Worm (Caenorhabditis elegans) whole organism, young adult: ENCODE data around the gene K08H2.3.

Experiments used
- B0019.2 ChIP-seq: fragments of 200-800 bp; sonication (Bioruptor generic); conservative IDR thresholded peaks from 2 replicates; pipeline ENCODE4 v1.3.6; 2022; ENCODE audit warnings: missing genetic modification reagents, missing genetic modification characterization, missing compliant biosample characterization
- B0035.1 ChIP-seq: sonication (generic microtip); optimal IDR thresholded peaks from 2 replicates; lab custom pipeline; 2016; ENCODE audit warnings: missing genetic modification characterization, mild to moderate bottlenecking, missing compliant biosample characterization, missing genotype, missing genetic modification reagents
- F22D6.2 ChIP-seq: sonication (generic microtip); optimal IDR thresholded peaks from 2 replicates; lab custom pipeline; 2016; ENCODE audit warnings: mild to moderate bottlenecking, missing genetic modification characterization, missing compliant biosample characterization
- F23B12.7 ChIP-seq: sonication (generic microtip); optimal IDR thresholded peaks from 2 replicates; lab custom pipeline; 2017; ENCODE audit warnings: missing genetic modification characterization, mild to moderate bottlenecking, missing compliant biosample characterization, antibody characterized with exemption, moderate library complexity; ENCODE audit not compliant: insufficient read depth
- F49E8.2 ChIP-seq: sonication (generic microtip); optimal IDR thresholded peaks from 3 replicates; lab custom pipeline; 2017; ENCODE audit warnings: missing genetic modification characterization, mild to moderate bottlenecking, missing compliant biosample characterization, antibody characterized with exemption, moderate library complexity; ENCODE audit not compliant: insufficient read depth
- F52B5.7 ChIP-seq: sonication (generic microtip); optimal IDR thresholded peaks from 2 replicates; lab custom pipeline; 2016; ENCODE audit warnings: mild to moderate bottlenecking, missing genetic modification characterization, missing compliant biosample characterization
- F55B11.4 ChIP-seq: sonication (generic microtip); optimal IDR thresholded peaks from 2 replicates; lab custom pipeline; 2016; ENCODE audit warnings: missing compliant biosample characterization, missing genetic modification characterization, borderline replicate concordance; ENCODE audit not compliant: insufficient read depth
- F57C9.4 ChIP-seq: sonication (generic microtip); optimal IDR thresholded peaks from 2 replicates; lab custom pipeline; 2017; ENCODE audit warnings: mild to moderate bottlenecking, missing genetic modification characterization, missing compliant biosample characterization
- K12H6.12 ChIP-seq: fragments of 200-800 bp; sonication (Bioruptor generic); optimal IDR thresholded peaks from 2 replicates; lab custom pipeline; 2018; ENCODE audit warnings: mild to moderate bottlenecking, missing genetic modification characterization, missing compliant biosample characterization
- Y56A3A.18 ChIP-seq: fragments of 200-800 bp; sonication (Bioruptor generic); IDR thresholded peaks from 2 replicates; pipeline ENCODE4 v1.3.6; 2022; ENCODE audit warnings: missing genetic modification reagents, missing genetic modification characterization, missing compliant biosample characterization
- aptf-2 ChIP-seq: fragments of 200-800 bp; sonication (Bioruptor generic); conservative IDR thresholded peaks from 2 replicates; pipeline ENCODE4 v1.3.6; 2022; ENCODE audit warnings: missing genetic modification reagents, missing genetic modification characterization, missing compliant biosample characterization
- attf-5 ChIP-seq: fragments of 200-800 bp; sonication (Bioruptor generic); optimal IDR thresholded peaks from 2 replicates; lab custom pipeline; 2018; ENCODE audit warnings: mild to moderate bottlenecking, missing genetic modification characterization, missing compliant biosample characterization
- attf-6 ChIP-seq: fragments of 200-800 bp; sonication (Bioruptor generic); IDR thresholded peaks from 2 replicates; pipeline ENCODE4 v1.3.6; 2022; ENCODE audit warnings: missing genetic modification reagents, missing genetic modification characterization, missing compliant biosample characterization
- bed-2 ChIP-seq: fragments of 200-800 bp; sonication (Bioruptor generic); IDR thresholded peaks from 2 replicates; pipeline ENCODE4 v1.3.6; 2022; ENCODE audit warnings: missing genetic modification reagents, missing genetic modification characterization, missing compliant biosample characterization
- ceh-100 ChIP-seq: fragments of 200-800 bp; sonication (Bioruptor generic); IDR thresholded peaks from 2 replicates; pipeline ENCODE4 v1.3.6; 2022; ENCODE audit warnings: missing genetic modification reagents, missing genetic modification characterization, missing compliant biosample characterization
- ceh-40 ChIP-seq: fragments of 200-800 bp; sonication (Bioruptor generic); IDR thresholded peaks from 2 replicates; pipeline ENCODE4 v1.3.6; 2022; ENCODE audit warnings: missing genetic modification characterization, missing compliant biosample characterization
- ceh-79 ChIP-seq: sonication (generic microtip); optimal IDR thresholded peaks from 2 replicates; lab custom pipeline; 2017; ENCODE audit warnings: mild to moderate bottlenecking, missing genetic modification characterization, missing compliant biosample characterization
- ceh-91 ChIP-seq: fragments of 200-800 bp; sonication (Bioruptor generic); IDR thresholded peaks from 2 replicates; pipeline ENCODE4 v1.3.6; 2022; ENCODE audit warnings: missing genetic modification reagents, missing genetic modification characterization, missing compliant biosample characterization
- dox-1 ChIP-seq: fragments of 200-800 bp; sonication (Bioruptor generic); IDR thresholded peaks from 2 replicates; pipeline ENCODE4 v1.3.6; 2022; ENCODE audit warnings: missing genetic modification reagents, missing genetic modification characterization, missing compliant biosample characterization
- egrh-3 ChIP-seq: fragments of 200-800 bp; sonication (Bioruptor generic); IDR thresholded peaks from 2 replicates; pipeline ENCODE4 v1.3.6; 2022; ENCODE audit warnings: missing genetic modification reagents, missing genetic modification characterization, missing compliant biosample characterization
- ets-4 ChIP-seq: fragments of 200-800 bp; sonication (Bioruptor generic); optimal IDR thresholded peaks from 2 replicates; lab custom pipeline; 2018; ENCODE audit warnings: mild to moderate bottlenecking, missing genetic modification characterization, missing compliant biosample characterization
- lir-1 ChIP-seq: fragments of 200-800 bp; sonication (Bioruptor generic); conservative IDR thresholded peaks from 2 replicates; pipeline ENCODE4 v1.3.6; 2022; ENCODE audit warnings: missing genetic modification reagents, missing genetic modification characterization, missing compliant biosample characterization
- lsy-27 ChIP-seq: sonication (generic microtip); optimal IDR thresholded peaks from 2 replicates; lab custom pipeline; 2017; ENCODE audit warnings: missing genetic modification characterization, mild to moderate bottlenecking, missing compliant biosample characterization, antibody characterized with exemption, missing genotype, borderline replicate concordance; ENCODE audit not compliant: insufficient read depth
- madf-10 ChIP-seq: sonication (generic microtip); optimal IDR thresholded peaks from 2 replicates; lab custom pipeline; 2016; ENCODE audit warnings: mild to moderate bottlenecking, missing genetic modification characterization, missing compliant biosample characterization
- mcd-1 ChIP-seq: fragments of 200-800 bp; sonication (Bioruptor generic); IDR thresholded peaks from 2 replicates; pipeline ENCODE4 v1.3.6; 2022; ENCODE audit warnings: missing genetic modification reagents, missing genetic modification characterization, missing compliant biosample characterization
- nhr-120 ChIP-seq: fragments of 200-800 bp; sonication (Bioruptor generic); IDR thresholded peaks from 2 replicates; pipeline ENCODE4 v1.3.6; 2022; ENCODE audit warnings: missing genetic modification characterization, missing compliant biosample characterization
- nhr-27 ChIP-seq: fragments of 200-800 bp; sonication (Bioruptor generic); optimal IDR thresholded peaks from 2 replicates; lab custom pipeline; 2018; ENCODE audit warnings: mild to moderate bottlenecking, missing genetic modification characterization, moderate library complexity, missing compliant biosample characterization
- nhr-80 ChIP-seq: sonication (generic microtip); optimal IDR thresholded peaks from 2 replicates; lab custom pipeline; 2016; ENCODE audit warnings: missing genetic modification characterization, missing compliant biosample characterization
- rcor-1 ChIP-seq: fragments of 200-800 bp; sonication (Bioruptor generic); IDR thresholded peaks from 2 replicates; pipeline ENCODE4 v1.3.6; 2022; ENCODE audit warnings: missing genetic modification reagents, missing genetic modification characterization, missing compliant biosample characterization
- rec-8 ChIP-seq, 2 experiments: sonication (generic microtip); optimal IDR thresholded peaks; 2 replicates each; lab custom pipeline; 2016; ENCODE audit warnings: mild to moderate bottlenecking in 2 of 2, missing genetic modification characterization in 2 of 2, missing genetic modification reagents in 2 of 2, missing genotype in 2 of 2, missing biosample characterization in 1 of 2, missing compliant biosample characterization in 1 of 2, moderate library complexity in 1 of 2
- sdz-38 ChIP-seq: sonication (generic microtip); optimal IDR thresholded peaks from 2 replicates; lab custom pipeline; 2016; ENCODE audit warnings: missing genotype, missing genetic modification characterization, missing compliant biosample characterization
- snpc-4 ChIP-seq, 5 experiments: fragments of 150-350 bp in 1 of 5; sonication (generic microtip) in 4 of 5; optimal IDR thresholded peaks; 2 replicates each; lab custom pipeline; 2014 to 2018; ENCODE audit warnings: missing genetic modification characterization in 5 of 5, missing biosample characterization in 3 of 5, antibody characterized with exemption in 2 of 5, mild to moderate bottlenecking in 2 of 5, missing compliant biosample characterization in 2 of 5, missing genotype in 2 of 5, moderate library complexity in 2 of 5, missing genetic modification reagents in 1 of 5
- tbp1 ChIP-seq: fragments of 200-800 bp; sonication (Bioruptor generic); optimal IDR thresholded peaks from 2 replicates; lab custom pipeline; 2018; ENCODE audit warnings: mild to moderate bottlenecking, missing genetic modification characterization, missing compliant biosample characterization
- unc-130 ChIP-seq: sonication (generic microtip); optimal IDR thresholded peaks from 2 replicates; lab custom pipeline; 2016; ENCODE audit warnings: missing genetic modification reagents, missing genetic modification characterization, missing compliant biosample characterization
- xnd-1 ChIP-seq: sonication (generic microtip); optimal IDR thresholded peaks from 2 replicates; lab custom pipeline; 2016; ENCODE audit warnings: missing genotype, missing genetic modification reagents, missing genetic modification characterization, missing compliant biosample characterization
- ztf-28 ChIP-seq: fragments of 200-800 bp; sonication (Bioruptor generic); IDR thresholded peaks from 2 replicates; pipeline ENCODE4 v1.3.6; 2022; ENCODE audit warnings: missing genetic modification reagents, missing genetic modification characterization, missing compliant biosample characterization

The K08H2.3 gene

DNA sequence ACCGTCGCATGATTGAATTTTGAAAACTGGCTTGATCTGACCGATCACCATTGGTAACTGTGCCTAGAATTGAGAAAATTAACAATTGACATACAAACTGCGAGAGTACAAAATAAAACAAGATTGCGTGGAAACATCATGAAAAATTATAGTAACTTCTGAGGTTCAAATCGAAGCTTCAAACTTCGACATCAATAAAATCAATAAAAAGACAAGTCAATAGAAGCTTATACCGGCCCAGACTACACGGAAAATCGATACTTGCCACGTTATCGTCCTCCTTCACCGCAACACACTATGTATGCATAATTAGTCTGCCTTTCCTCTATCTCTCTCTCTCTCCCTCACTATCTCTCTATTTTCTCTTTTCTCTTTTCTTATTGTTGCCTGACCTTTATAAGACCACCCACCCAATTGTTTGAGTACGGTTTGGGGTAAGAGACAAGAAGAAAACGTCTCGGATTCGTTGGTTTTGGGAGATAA is 10.5 kb upstream of the K08H2.3 start, which contains the start of gene skr-21:
Gene skr-21 (minus strand): TSS at position 51 of the 483 bp plus-strand sequence.
- no peak for TF ChIP-seq mcd-1
- no peak for TF ChIP-seq sdz-38 (tag; lab: Kevin White, UChicago)
- no peak for TF ChIP-seq B0019.2 (GFP tag; lab: Robert Waterston, UW)
- no peak for TF ChIP-seq dox-1
- no peak for TF ChIP-seq ceh-100 (GFP tag; lab: Robert Waterston, UW)
- no peak for TF ChIP-seq attf-6 (GFP tag; lab: Robert Waterston, UW)
- TF ChIP-seq nhr-80 (tag; lab: Kevin White, UChicago) = no peak
- no peak for TF ChIP-seq attf-5 (GFP tag; lab: Kevin White, UChicago)
- no peak for TF ChIP-seq nhr-120 (GFP tag; lab: Robert Waterston, UW)
- no peak for TF ChIP-seq nhr-27 (tag; lab: Kevin White, UChicago)
- no peak for TF ChIP-seq F55B11.4 (tag; lab: Kevin White, UChicago)
- no peak for TF ChIP-seq F23B12.7
- no peak for TF ChIP-seq ets-4 (GFP tag; lab: Kevin White, UChicago)
- no peak for TF ChIP-seq F49E8.2 (tag; lab: Kevin White, UChicago)
- no peak for TF ChIP-seq bed-2 (GFP tag; lab: Robert Waterston, UW)
- no peak for TF ChIP-seq K12H6.12 (tag; lab: Kevin White, UChicago)
- TF ChIP-seq ceh-40 (GFP tag; lab: Robert Waterston, UW) = no peak
- TF ChIP-seq xnd-1 (tag; lab: Kevin White, UChicago) = no peak

DNA sequence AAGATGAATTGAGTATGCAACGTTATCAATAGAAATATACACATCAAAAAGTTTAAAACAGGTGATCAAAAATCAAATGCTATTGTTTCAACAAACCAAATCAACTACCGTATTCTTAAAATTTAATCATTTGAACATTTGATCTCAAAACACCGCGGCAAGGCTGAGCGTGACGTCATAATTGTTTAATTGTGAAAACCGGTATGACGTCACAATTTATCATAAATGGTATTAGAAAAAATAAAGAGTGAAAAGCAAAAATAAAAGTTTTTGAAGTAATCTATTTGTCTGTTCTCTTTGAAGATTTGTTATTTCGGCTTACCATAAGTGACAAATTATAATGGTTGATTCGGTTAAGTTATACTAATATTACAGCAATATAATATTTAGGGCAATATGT is 9.4 kb upstream of the K08H2.3 start:
- TF ChIP-seq rec-8 (tag; optimal IDR thresholded peaks at IDR 0.05; lab: Kevin White, UChicago) (no peak), egrh-3 (GFP tag; lab: Robert Waterston, UW) (no peak), tbp1 (GFP tag; lab: Kevin White, UChicago) (no peak), lsy-27 (no peak)
- TF ChIP-seq, all 124 proteins: peak for 0

DNA sequence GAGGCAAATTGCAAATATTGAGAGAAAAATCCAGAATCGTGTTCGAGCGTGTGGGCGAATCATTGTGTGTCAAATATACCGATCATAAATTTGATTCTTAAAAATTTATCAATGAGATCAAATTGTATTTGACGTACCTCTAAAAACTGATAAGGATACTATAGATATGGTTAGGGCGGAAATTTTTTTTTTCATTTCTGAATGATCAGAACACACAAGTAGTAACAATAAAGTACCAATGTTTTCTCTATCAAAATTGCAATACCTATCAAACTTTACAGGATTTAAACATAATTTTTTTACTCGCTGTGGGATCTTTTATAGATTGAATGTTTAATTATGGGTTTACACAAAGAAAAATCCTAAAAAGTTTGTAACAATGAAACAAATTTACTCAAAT is 4.9 kb upstream of the K08H2.3 start, which contains the start of gene bgnt-1.5:
Gene bgnt-1.5 (minus strand): TSS at position 101 of the 400 bp plus-strand sequence.
- no peak for TF ChIP-seq madf-10

DNA sequence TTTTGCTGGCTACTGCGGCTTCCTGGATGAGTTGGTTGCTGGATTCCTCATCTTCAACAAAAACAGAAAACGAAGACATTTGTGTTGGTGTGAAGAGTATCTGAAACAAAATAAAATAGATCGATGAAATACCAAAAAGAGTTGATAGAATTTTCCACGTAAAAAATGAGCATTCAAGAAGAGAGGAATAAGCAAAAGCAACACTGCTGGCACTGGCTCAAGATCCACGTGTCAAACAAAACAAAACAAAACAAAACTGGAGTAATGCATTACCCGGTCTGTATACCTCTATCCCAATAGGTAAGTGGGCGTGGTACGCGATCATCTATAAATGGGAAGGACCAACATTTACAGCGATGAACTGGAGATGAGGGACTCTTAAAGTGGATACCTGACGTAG is 2.3 kb upstream of the K08H2.3 start, which contains the start of gene K08H2.2:
Gene K08H2.2 (minus strand): TSS at position 101 of the 400 bp plus-strand sequence.
- TF ChIP-seq B0035.1 (tag; lab: Kevin White, UChicago) = no peak
- no peak for TF ChIP-seq lsy-27
- TF ChIP-seq ztf-28 (GFP tag; lab: Robert Waterston, UW) = no peak
- no peak for TF ChIP-seq ceh-79 (tag; lab: Kevin White, UChicago)
- TF ChIP-seq Y56A3A.18 (GFP tag; lab: Robert Waterston, UW) = no peak
- no peak for TF ChIP-seq ceh-91 (GFP tag; lab: Robert Waterston, UW)
- TF ChIP-seq F23B12.7 = no peak
- no peak for TF ChIP-seq F52B5.7
- no peak for TF ChIP-seq snpc-4 (GFP tag; optimal IDR thresholded peaks at IDR 0.05; lab: Kevin White, UChicago)
- no peak for TF ChIP-seq snpc-4 (tag; optimal IDR thresholded peaks at IDR 0.05; lab: Kevin White, UChicago)
- no peak for TF ChIP-seq F57C9.4 (tag; lab: Kevin White, UChicago)
- TF ChIP-seq rec-8 (tag; optimal IDR thresholded peaks at IDR 0.05; lab: Kevin White, UChicago) = no peak
- TF ChIP-seq lir-1 (GFP tag; lab: Robert Waterston, UW) = no peak
- no peak for TF ChIP-seq rcor-1 (GFP tag; lab: Robert Waterston, UW)
- no peak for TF ChIP-seq unc-130
- no peak for TF ChIP-seq aptf-2 (GFP tag; lab: Robert Waterston, UW)
- TF ChIP-seq egrh-3 (GFP tag; lab: Robert Waterston, UW) = no peak
- no peak for TF ChIP-seq F22D6.2
- TF ChIP-seq K12H6.12 (tag; lab: Kevin White, UChicago) = no peak
- no peak for TF ChIP-seq F55B11.4 (tag; lab: Kevin White, UChicago)
